Fruit fly (Drosophila melanogaster) whole organism, embryonic: ENCODE data around the gene dx.
A peak's percentile ranks its signal among the peaks of the same experiment; 100 is the strongest.

Experiments used
- ATbp ChIP-seq: fragments of 200-800 bp; sonication (Bioruptor generic); optimal IDR thresholded peaks from 2 replicates; lab custom pipeline; 2017; ENCODE audit warnings: missing biosample characterization, mild to moderate bottlenecking, missing genetic modification characterization, missing genetic modification reagents
- CG11247 ChIP-seq: fragments of 200-800 bp; sonication (Bioruptor generic); IDR thresholded peaks from 2 replicates; pipeline ENCODE4 v1.3.6; 2022; ENCODE audit warnings: missing biosample characterization, missing genetic modification characterization
- CG11504 ChIP-seq: fragments of 200-800 bp; sonication (Bioruptor generic); optimal IDR thresholded peaks from 3 replicates; lab custom pipeline; 2019; ENCODE audit warnings: missing biosample characterization, mild to moderate bottlenecking, missing genetic modification characterization, moderate library complexity
- CG13424 ChIP-seq: fragments of 200-800 bp; sonication (Bioruptor generic); optimal IDR thresholded peaks from 2 replicates; lab custom pipeline; 2019; ENCODE audit warnings: missing biosample characterization, mild to moderate bottlenecking, missing genetic modification characterization, moderate library complexity
- CG1529 ChIP-seq: fragments of 200-800 bp; sonication (Bioruptor generic); optimal IDR thresholded peaks from 3 replicates; lab custom pipeline; 2018; ENCODE audit warnings: missing biosample characterization, missing genetic modification characterization
- CG16779 ChIP-seq: fragments of 200-800 bp; sonication (Bioruptor generic); IDR thresholded peaks from 2 replicates; pipeline ENCODE4 v1.3.6; 2022; ENCODE audit warnings: missing biosample characterization, missing genetic modification characterization
- CG18476 ChIP-seq: fragments of 200-800 bp; sonication (Bioruptor generic); optimal IDR thresholded peaks from 2 replicates; lab custom pipeline; 2016; ENCODE audit warnings: missing biosample characterization, mild to moderate bottlenecking, missing genetic modification characterization
- CG2202 ChIP-seq: fragments of 200-800 bp; sonication (Bioruptor generic); optimal IDR thresholded peaks from 2 replicates; lab custom pipeline; 2018; ENCODE audit warnings: missing biosample characterization, mild to moderate bottlenecking, missing genetic modification characterization
- CG2712 ChIP-seq: fragments of 200-800 bp; optimal IDR thresholded peaks from 3 replicates; lab custom pipeline; 2019; ENCODE audit warnings: missing biosample characterization, mild to moderate bottlenecking, missing genetic modification characterization, moderate library complexity
- CG31224 ChIP-seq: fragments of 200-800 bp; sonication (Bioruptor generic); IDR thresholded peaks from 2 replicates; pipeline ENCODE4 v1.3.6; 2022; ENCODE audit warnings: missing biosample characterization, missing genetic modification characterization
- CG3163 ChIP-seq: fragments of 200-800 bp; sonication (Bioruptor generic); optimal IDR thresholded peaks from 3 replicates; lab custom pipeline; 2016; ENCODE audit warnings: missing biosample characterization, missing genetic modification characterization
- CG3407 ChIP-seq: fragments of 200-800 bp; sonication (Bioruptor generic); optimal IDR thresholded peaks from 2 replicates; lab custom pipeline; 2018; ENCODE audit warnings: missing biosample characterization, mild to moderate bottlenecking, missing genetic modification characterization
- CG3726 ChIP-seq: fragments of 200-800 bp; sonication (Bioruptor generic); IDR thresholded peaks from 3 replicates; pipeline ENCODE4, ENCODE4 v1.3.6; 2022; ENCODE audit warnings: missing biosample characterization, missing genetic modification characterization
- CG4360 ChIP-seq: fragments of 200-800 bp; sonication (Bioruptor generic); IDR thresholded peaks from 2 replicates; pipeline ENCODE4 v1.3.6; 2022; ENCODE audit warnings: missing biosample characterization, missing genetic modification characterization
- CG5180 ChIP-seq: fragments of 200-800 bp; sonication (Bioruptor generic); optimal IDR thresholded peaks from 3 replicates; lab custom pipeline; 2017; ENCODE audit warnings: missing biosample characterization, missing genetic modification characterization, mild to moderate bottlenecking, moderate library complexity, missing genetic modification reagents
- CG7745 ChIP-seq: fragments of 200-800 bp; sonication (Bioruptor generic); optimal IDR thresholded peaks from 2 replicates; lab custom pipeline; 2018; ENCODE audit warnings: missing biosample characterization, mild to moderate bottlenecking, missing genetic modification characterization, moderate library complexity
- CG7786 ChIP-seq: fragments of 200-800 bp; sonication (Bioruptor generic); optimal IDR thresholded peaks from 2 replicates; lab custom pipeline; 2016; ENCODE audit warnings: missing biosample characterization, missing genetic modification characterization
- CG8290 ChIP-seq, 3 experiments: fragments of 200-800 bp; sonication (Bioruptor generic); optimal IDR thresholded peaks; 2 replicates each; lab custom pipeline; 2016 to 2019; ENCODE audit warnings: missing biosample characterization in 3 of 3, missing genetic modification characterization in 3 of 3, mild to moderate bottlenecking in 2 of 3, moderate library complexity in 1 of 3
- CG8765 ChIP-seq: fragments of 200-800 bp; sonication (Bioruptor generic); IDR thresholded peaks from 2 replicates; pipeline ENCODE4 v1.3.6; 2022; ENCODE audit warnings: missing biosample characterization, missing genetic modification characterization
- CG9609 ChIP-seq: fragments of 200-800 bp; sonication (Bioruptor generic); optimal IDR thresholded peaks from 3 replicates; lab custom pipeline; 2016; ENCODE audit warnings: missing biosample characterization, missing genetic modification characterization
- CG9727 ChIP-seq: fragments of 200-800 bp; sonication (Bioruptor generic); optimal IDR thresholded peaks from 3 replicates; lab custom pipeline; 2017; ENCODE audit warnings: missing biosample characterization, mild to moderate bottlenecking, missing genetic modification characterization
- Camta ChIP-seq: fragments of 200-800 bp; sonication (Bioruptor generic); optimal IDR thresholded peaks from 2 replicates; lab custom pipeline; 2016; ENCODE audit warnings: missing biosample characterization, missing genetic modification characterization
- D ChIP-seq, 2 experiments: fragments of 200-800 bp in 1 of 2; fragments of >200 bp in 1 of 2; sonication (Bioruptor generic) in 1 of 2; optimal IDR thresholded peaks; 2 replicates in 1 of 2; 3 replicates in 1 of 2; lab custom pipeline; 2017; ENCODE audit warnings: mild to moderate bottlenecking in 1 of 2, missing biosample characterization in 1 of 2, missing genetic modification characterization in 1 of 2, missing genetic modification reagents in 1 of 2
- Deaf1 ChIP-seq: fragments of 200-800 bp; optimal IDR thresholded peaks from 3 replicates; lab custom pipeline; 2019; ENCODE audit warnings: missing biosample characterization, mild to moderate bottlenecking, missing genetic modification characterization, moderate library complexity
- Dip3 ChIP-seq: fragments of 200-800 bp; sonication (Bioruptor generic); optimal IDR thresholded peaks from 3 replicates; lab custom pipeline; 2016; ENCODE audit warnings: missing biosample characterization, missing genetic modification characterization
- E2f2 ChIP-seq: fragments of 200-800 bp; sonication (Bioruptor generic); IDR thresholded peaks from 2 replicates; pipeline ENCODE4 v1.3.6; 2022; ENCODE audit warnings: missing biosample characterization, missing genetic modification characterization
- ERR ChIP-seq: fragments of 200-800 bp; sonication (Bioruptor generic); optimal IDR thresholded peaks from 2 replicates; lab custom pipeline; 2016; ENCODE audit warnings: missing biosample characterization, missing genetic modification characterization
- GATAe ChIP-seq: fragments of 200-800 bp; sonication (Bioruptor generic); conservative IDR thresholded peaks from 2 replicates; pipeline ENCODE4 v1.3.6; 2022; ENCODE audit warnings: missing biosample characterization, missing genetic modification characterization
- Gsc ChIP-seq: fragments of 200-800 bp; sonication (Bioruptor generic); IDR thresholded peaks from 2 replicates; pipeline ENCODE4 v1.3.6; 2022; ENCODE audit warnings: missing biosample characterization, missing genetic modification characterization
- HHEX ChIP-seq: fragments of 200-800 bp; sonication (Bioruptor generic); optimal IDR thresholded peaks from 3 replicates; lab custom pipeline; 2017; ENCODE audit warnings: missing biosample characterization, mild to moderate bottlenecking, missing genetic modification characterization, missing genetic modification reagents
- HLHmδ ChIP-seq: fragments of 200-800 bp; sonication (Bioruptor generic); optimal IDR thresholded peaks from 2 replicates; lab custom pipeline; 2018; ENCODE audit warnings: missing biosample characterization, mild to moderate bottlenecking, missing genetic modification characterization, moderate library complexity
- Jarid2 ChIP-seq: fragments of 200-800 bp; sonication (Bioruptor generic); optimal IDR thresholded peaks from 3 replicates; lab custom pipeline; 2017; ENCODE audit warnings: mild to moderate bottlenecking, missing biosample characterization, missing genetic modification reagents, missing genetic modification characterization
- Kr ChIP-seq: fragments of 200-800 bp; sonication (Bioruptor generic); optimal IDR thresholded peaks from 2 replicates; lab custom pipeline; 2017; ENCODE audit warnings: missing biosample characterization, mild to moderate bottlenecking, missing genetic modification characterization
- MBD-R2 ChIP-seq: fragments of 200-800 bp; sonication (Bioruptor generic); IDR thresholded peaks from 2 replicates; pipeline ENCODE4 v1.3.6; 2022; ENCODE audit warnings: missing biosample characterization, missing genetic modification characterization
- NK7.1 ChIP-seq: fragments of 200-800 bp; sonication (Bioruptor generic); optimal IDR thresholded peaks from 3 replicates; lab custom pipeline; 2016; ENCODE audit warnings: missing biosample characterization, missing genetic modification characterization
- Neu2 ChIP-seq: fragments of 200-800 bp; sonication (Bioruptor generic); optimal IDR thresholded peaks from 3 replicates; lab custom pipeline; 2016; ENCODE audit warnings: missing biosample characterization, missing genetic modification characterization, borderline replicate concordance
- Ssrp ChIP-seq: fragments of 200-800 bp; sonication (Bioruptor generic); optimal IDR thresholded peaks from 2 replicates; lab custom pipeline; 2018; ENCODE audit warnings: missing biosample characterization, mild to moderate bottlenecking, missing genetic modification characterization, moderate library complexity
- cato ChIP-seq: fragments of 200-800 bp; sonication (Bioruptor generic); optimal IDR thresholded peaks from 2 replicates; lab custom pipeline; 2016; ENCODE audit warnings: missing biosample characterization, missing genetic modification characterization, borderline replicate concordance
- chinmo ChIP-seq: fragments of 200-800 bp; sonication (Bioruptor generic); IDR thresholded peaks from 4 replicates; pipeline ENCODE4 v1.3.6; 2022; ENCODE audit warnings: missing biosample characterization, missing genetic modification characterization; ENCODE audit not compliant: partially characterized antibody
- chn ChIP-seq: fragments of 200-800 bp; sonication (Bioruptor generic); optimal IDR thresholded peaks from 2 replicates; lab custom pipeline; 2016; ENCODE audit warnings: missing biosample characterization, missing genetic modification characterization
- kah ChIP-seq: fragments of 200-800 bp; sonication (Bioruptor generic); optimal IDR thresholded peaks from 2 replicates; lab custom pipeline; 2018; ENCODE audit warnings: missing biosample characterization, mild to moderate bottlenecking, missing genetic modification characterization
- nerfin-2 ChIP-seq: fragments of 200-800 bp; sonication (Bioruptor generic); IDR thresholded peaks from 2 replicates; pipeline ENCODE4 v1.3.6; 2022; ENCODE audit warnings: missing biosample characterization, missing genetic modification characterization; ENCODE audit not compliant: partially characterized antibody
- oc ChIP-seq: fragments of 200-800 bp; sonication (Bioruptor generic); optimal IDR thresholded peaks from 2 replicates; lab custom pipeline; 2018; ENCODE audit warnings: missing biosample characterization, mild to moderate bottlenecking, missing genetic modification characterization, moderate library complexity
- onecut ChIP-seq: fragments of 200-800 bp; sonication (Bioruptor generic); IDR thresholded peaks from 2 replicates; pipeline ENCODE4 v1.3.6; 2022; ENCODE audit warnings: missing biosample characterization, missing genetic modification characterization
- peb ChIP-seq: fragments of 200-800 bp; sonication (Bioruptor generic); IDR thresholded peaks from 2 replicates; pipeline ENCODE4 v1.3.6; 2022; ENCODE audit warnings: missing biosample characterization, missing genetic modification characterization
- tna ChIP-seq: fragments of 200-800 bp; sonication (Bioruptor generic); IDR thresholded peaks from 2 replicates; pipeline ENCODE4 v1.3.6; 2022; ENCODE audit warnings: missing biosample characterization, missing genetic modification characterization; ENCODE audit not compliant: partially characterized antibody
- toy ChIP-seq: fragments of 200-800 bp; sonication (Bioruptor generic); IDR thresholded peaks from 2 replicates; pipeline ENCODE4 v1.3.6; 2022; ENCODE audit warnings: missing biosample characterization, missing genetic modification characterization
- trh ChIP-seq: fragments of 200-800 bp; sonication (Bioruptor generic); optimal IDR thresholded peaks from 2 replicates; lab custom pipeline; 2016; ENCODE audit warnings: missing biosample characterization, missing genetic modification characterization

dx gene

dm6 chrX:6571234-6571915, 37.6 kb downstream of the dx start (continued):
- TF ChIP-seq toy (no peak), MBD-R2 (GFP tag; lab: Robert Waterston, UW) (peak; percentile 33; the same call in 1 of the 2 replicates), CG8765 (GFP tag; lab: Robert Waterston, UW) (peak; percentile 31; the same call in 1 of the 2 replicates), NK7.1 (GFP tag; lab: Kevin White, UChicago) (no peak), HLHmδ (peak; percentile 5), Neu2 (GFP tag; lab: Kevin White, UChicago) (no peak), CG7786 (peak; percentile 23), nerfin-2 (GFP tag; lab: Robert Waterston, UW) (no peak), CG11504 (peak; percentile 93), CG4360 (GFP tag; lab: Robert Waterston, UW) (no peak), ERR (GFP tag; lab: Kevin White, UChicago) (no peak), CG11247 (GFP tag; lab: Robert Waterston, UW) (peak; percentile 46; the same call in 1 of the 2 replicates), kah (GFP tag; lab: Kevin White, UChicago) (peak; percentile 71), onecut (GFP tag; lab: Robert Waterston, UW) (peak; percentile 79), CG3726 (GFP tag; lab: Robert Waterston, UW) (peak; percentile 75; the same call in 1 of the 3 replicates), oc (tag; lab: Kevin White, UChicago) (peak; percentile 87), CG3163 (GFP tag; lab: Kevin White, UChicago) (no peak), CG18476 (peak; percentile 72), CG3407 (peak; percentile 87), chinmo (0 out of 4 replicates have a peak, but pooled peaks have one; percentile 40), Jarid2 (peak; percentile 62), cato (GFP tag; lab: Kevin White, UChicago) (peak; percentile 71), CG31224 (peak; percentile 65), CG16779 (GFP tag; lab: Robert Waterston, UW) (no peak), Gsc (GFP tag; lab: Robert Waterston, UW) (peak; percentile 69), CG13424 (peak; percentile 94), HHEX (GFP tag; lab: Kevin White, UChicago) (peak; percentile 76), CG7745 (tag; lab: Kevin White, UChicago) (peak; percentile 28), CG2202 (tag; lab: Kevin White, UChicago) (peak; percentile 88), Dip3 (GFP tag; lab: Kevin White, UChicago) (no peak), GATAe (GFP tag; lab: Robert Waterston, UW) (no peak), CG9727 (GFP tag; lab: Kevin White, UChicago) (peak; percentile 91), peb (GFP tag; lab: Robert Waterston, UW) (peak; percentile 81), Ssrp (tag; lab: Kevin White, UChicago) (peak; percentile 93), Deaf1 (tag; lab: Kevin White, UChicago) (peak; percentile 67), E2f2 (GFP tag; lab: Robert Waterston, UW) (peak; percentile 65), CG1529 (GFP tag; lab: Kevin White, UChicago) (peak; percentile 92), CG9609 (GFP tag; lab: Kevin White, UChicago) (no peak), Camta (GFP tag; lab: Kevin White, UChicago) (peak; percentile 34), tna (GFP tag; lab: Robert Waterston, UW) (no peak), CG8290 (GFP tag; optimal IDR thresholded peaks at IDR 0.05; lab: Kevin White, UChicago) (no peak), CG8290 (tag; optimal IDR thresholded peaks at IDR 0.05; lab: Kevin White, UChicago) (peak; percentile 17 to 62), Kr (no peak), CG5180 (GFP tag; lab: Kevin White, UChicago) (peak; percentile 82), CG2712 (tag; lab: Kevin White, UChicago) (peak; percentile 96), D (optimal IDR thresholded peaks at IDR 0.05; lab: Kevin White, UChicago) (no peak), D (GFP tag; optimal IDR thresholded peaks at IDR 0.05; lab: Kevin White, UChicago) (peak; percentile 95), ATbp (GFP tag; lab: Kevin White, UChicago) (peak; percentile 91), chn (GFP tag; lab: Kevin White, UChicago) (peak; percentile 59), trh (GFP tag; lab: Kevin White, UChicago) (peak; percentile 53)
